Fruit fly (Drosophila melanogaster) whole organism, wandering third instar larva: ENCODE measurements around the gene CG15545.

ENCODE experiments used
- Hr78 ChIP-seq: fragments of >200 bp; optimal IDR thresholded peaks from 2 replicates; lab custom pipeline; 2017; ENCODE audit warnings: missing biosample characterization, missing genetic modification characterization
- dsf ChIP-seq: sonication (Bioruptor generic); optimal IDR thresholded peaks from 2 replicates; lab custom pipeline; 2016; ENCODE audit warnings: missing biosample characterization, missing genetic modification characterization, borderline replicate concordance
- fru ChIP-seq: fragments of 200-800 bp; sonication (Bioruptor generic); optimal IDR thresholded peaks from 3 replicates; lab custom pipeline; 2016; ENCODE audit warnings: missing biosample characterization, mild to moderate bottlenecking, missing genetic modification characterization
- h ChIP-seq: fragments of 200-800 bp; sonication (Bioruptor generic); optimal IDR thresholded peaks from 3 replicates; lab custom pipeline; 2016; ENCODE audit warnings: missing biosample characterization, mild to moderate bottlenecking, missing genetic modification characterization
- rgr ChIP-seq: fragments of 200-800 bp; sonication (Bioruptor generic); optimal IDR thresholded peaks from 3 replicates; lab custom pipeline; 2016; ENCODE audit warnings: missing biosample characterization, mild to moderate bottlenecking, missing genetic modification characterization

dm6 chr3R:30890045-30890444 lies 17.9 kb upstream of the CG15545 start:
- TF ChIP-seq Hr78 (GFP tag; lab: Kevin White, UChicago) (no peak), fru (no peak), rgr (GFP tag; lab: Kevin White, UChicago) (peak; percentile 23), dsf (GFP tag; lab: Kevin White, UChicago) (no peak), h (GFP tag; lab: Kevin White, UChicago) (no peak)
